Fruit fly (Drosophila melanogaster) whole organism, adult: ENCODE results near the gene CG14834.

Experiments
- CG5204 ChIP-seq: fragments of 200-800 bp; sonication (Bioruptor generic); optimal IDR thresholded peaks from 2 replicates; lab custom pipeline; 2016; ENCODE audit warnings: missing biosample characterization, missing genetic modification characterization
- Crg-1 ChIP-seq: fragments of 200-800 bp; sonication (Bioruptor generic); optimal IDR thresholded peaks from 2 replicates; lab custom pipeline; 2016; ENCODE audit warnings: missing biosample characterization, missing genetic modification characterization
- Hr96 ChIP-seq: fragments of 200-800 bp; sonication (Bioruptor generic); optimal IDR thresholded peaks from 2 replicates; lab custom pipeline; 2016; ENCODE audit warnings: missing biosample characterization, missing genetic modification characterization
- Mnt ChIP-seq: fragments of 200-800 bp; sonication (Bioruptor generic); optimal IDR thresholded peaks from 2 replicates; lab custom pipeline; 2016; ENCODE audit warnings: missing biosample characterization, mild to moderate bottlenecking, missing genetic modification characterization
- kay ChIP-seq: fragments of 200-800 bp; sonication (Bioruptor generic); peaks from one replicate; lab custom pipeline; 2016; ENCODE audit warnings: missing biosample characterization, missing genetic modification characterization, borderline replicate concordance
- ovo ChIP-seq: fragments of 200-800 bp; sonication (Bioruptor generic); optimal IDR thresholded peaks from 2 replicates; lab custom pipeline; 2016; ENCODE audit warnings: missing biosample characterization, missing genetic modification characterization
- pad ChIP-seq: fragments of 200-800 bp; sonication (Bioruptor generic); optimal IDR thresholded peaks from 3 replicates; lab custom pipeline; 2017; ENCODE audit warnings: missing biosample characterization, missing genetic modification characterization, mild to moderate bottlenecking, moderate library complexity, missing genetic modification reagents
- tj ChIP-seq: fragments of 200-800 bp; sonication (Bioruptor generic); optimal IDR thresholded peaks from 3 replicates; lab custom pipeline; 2017; ENCODE audit warnings: missing biosample characterization, mild to moderate bottlenecking, missing genetic modification characterization, moderate library complexity

DNA sequence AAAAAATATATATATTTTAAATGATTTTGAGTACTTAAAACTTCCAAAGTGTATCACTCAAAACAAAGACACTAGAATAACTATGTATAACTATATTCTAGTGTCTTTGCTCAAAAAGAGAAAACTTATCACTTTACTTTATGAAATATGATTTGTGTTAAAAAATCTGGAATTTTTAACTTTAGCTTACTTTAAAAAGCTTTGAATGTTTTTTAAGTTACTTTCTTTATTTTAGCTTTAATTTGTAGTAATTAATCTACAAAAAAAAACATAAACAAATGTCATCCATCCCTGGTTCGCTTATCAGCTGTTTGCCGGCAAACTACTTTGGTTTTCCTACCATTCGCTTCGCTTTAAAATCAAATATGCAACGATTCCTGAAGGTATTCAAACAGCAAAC lies 27.2 kb downstream of the CG14834 start, which contains the start of gene CG8607:
- no peak for TF ChIP-seq ovo
- no peak for TF ChIP-seq Mnt (GFP tag; lab: Kevin White, UChicago)
- TF ChIP-seq CG5204 (GFP tag; lab: Kevin White, UChicago) = no peak
- no peak for TF ChIP-seq Hr96 (GFP tag; lab: Kevin White, UChicago)
- no peak for TF ChIP-seq pad (GFP tag; lab: Kevin White, UChicago)
- TF ChIP-seq tj = no peak
- TF ChIP-seq Crg-1 (GFP tag; lab: Kevin White, UChicago) = no peak
- no peak for TF ChIP-seq kay (GFP tag; lab: Kevin White, UChicago)
